Fruit fly (Drosophila melanogaster): ENCODE data around the gene cic.

DNA sequence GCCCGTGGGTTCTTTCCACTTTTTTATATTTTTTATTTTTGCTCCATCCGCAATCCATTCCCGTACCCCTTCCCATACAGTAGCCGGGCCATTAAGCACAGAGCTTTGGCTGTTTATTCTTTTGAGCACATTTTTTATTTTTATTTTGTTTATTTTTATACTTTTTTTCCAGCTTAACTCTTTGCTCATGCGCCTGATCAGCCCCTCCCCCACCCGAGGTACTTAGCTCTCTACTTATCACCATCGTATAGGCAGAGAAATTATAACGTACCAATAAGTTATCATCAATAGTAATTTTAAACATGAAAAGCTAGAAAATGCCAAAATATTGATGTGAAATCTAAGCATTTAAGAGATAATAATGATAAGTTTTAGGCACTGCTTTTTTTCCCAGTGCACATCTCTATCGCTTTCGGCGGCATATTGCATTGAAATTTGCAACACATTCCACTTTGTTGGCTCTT lies 28.0 kb downstream of the cic start:
- TF ChIP-seq pan (optimal IDR thresholded peaks at IDR 0.05) (no peak), psq (optimal IDR thresholded peaks at IDR 0.05) (no peak), EcR (GFP tag; optimal IDR thresholded peaks at IDR 0.05) (no peak), CG8478 (optimal IDR thresholded peaks at IDR 0.05) (no peak), usp (GFP tag; optimal IDR thresholded peaks at IDR 0.05) (no peak), Dll (optimal IDR thresholded peaks at IDR 0.05) (no peak)
